Fruit fly (Drosophila melanogaster): Measurements from ENCODE around the gene CG33947.

Gene CG33947

DNA sequence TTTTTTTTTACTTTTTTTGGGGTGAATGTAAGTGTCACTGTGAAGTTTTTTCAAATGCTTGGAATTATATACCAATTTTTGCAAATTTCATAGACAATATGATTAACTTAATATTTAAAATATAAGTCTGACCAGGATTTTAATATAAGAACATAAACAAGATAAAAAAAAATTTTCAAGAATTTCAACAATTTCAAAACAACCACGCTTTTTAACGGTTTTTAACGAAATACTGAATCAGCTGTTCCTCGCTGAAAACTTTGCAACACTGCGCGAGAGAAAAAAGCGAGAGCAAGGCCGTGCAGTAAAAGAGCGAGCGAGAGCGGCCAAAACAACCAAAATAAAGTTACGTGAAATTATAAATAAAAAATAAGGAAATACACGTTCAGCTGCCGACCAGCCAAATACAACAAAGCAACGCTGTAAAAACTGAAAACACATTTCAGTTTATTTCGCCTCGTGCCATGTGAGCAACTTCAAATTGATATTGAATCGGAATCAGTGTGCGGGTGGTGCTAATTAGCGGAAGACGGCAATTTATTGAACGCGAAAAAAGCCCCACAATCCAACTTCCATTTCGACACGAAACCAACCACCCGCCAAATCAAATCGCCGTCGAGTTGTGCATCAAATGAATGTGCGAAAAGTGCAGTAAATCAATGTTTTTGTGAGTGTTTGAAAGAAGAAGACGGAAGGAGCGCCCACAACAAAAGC is at the start of gene CG33947, which contains the start of the genes CG46439 and Iyd:
Gene CG33947 (plus strand): TSS at position 302 of the 714 bp plus-strand sequence.
Gene CG46439 (minus strand): TSS at position 51 of the 714 bp plus-strand sequence.
Gene Iyd (minus strand): TSS at position 51 of the 714 bp plus-strand sequence.
- peak; percentile 92 for TF ChIP-seq CG17801 (GFP tag; optimal IDR thresholded peaks at IDR 0.05; ENCODE audit: partially characterized antibody)

DNA sequence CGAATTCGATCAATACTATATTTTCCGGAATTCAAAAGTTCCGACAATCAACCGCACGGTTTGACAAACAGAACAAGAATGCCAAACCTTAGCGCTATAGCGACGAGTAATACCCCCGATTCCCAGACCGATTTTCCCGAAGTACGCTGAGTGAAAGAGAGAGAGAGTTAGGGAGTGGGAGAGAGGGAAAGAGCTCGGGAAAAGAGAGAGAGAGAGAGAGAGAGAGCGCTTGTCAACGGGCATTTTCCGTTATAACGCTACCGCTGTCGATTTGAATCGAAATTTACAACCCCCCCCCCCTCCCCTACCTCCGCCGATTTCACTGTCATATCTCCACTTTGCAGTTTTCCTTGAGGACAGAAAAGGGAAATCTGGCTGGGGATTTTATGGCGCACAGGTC is 49.7 kb upstream of the CG33947 start:
- TF ChIP-seq CG17801 (GFP tag; optimal IDR thresholded peaks at IDR 0.05; ENCODE audit: partially characterized antibody) = peak; percentile 59

dm6 chr3L:11047877-11048276 is 48.4 kb upstream of the CG33947 start:
- peak; percentile 32 for TF ChIP-seq CG17801 (GFP tag; optimal IDR thresholded peaks at IDR 0.05; ENCODE audit: partially characterized antibody)

- peak; percentile 25 for TF ChIP-seq CG17801 (GFP tag; optimal IDR thresholded peaks at IDR 0.05; ENCODE audit: partially characterized antibody)
These were observed 46.9 kb upstream of the CG33947 start for dm6 chr3L:11049414-11049813.

DNA sequence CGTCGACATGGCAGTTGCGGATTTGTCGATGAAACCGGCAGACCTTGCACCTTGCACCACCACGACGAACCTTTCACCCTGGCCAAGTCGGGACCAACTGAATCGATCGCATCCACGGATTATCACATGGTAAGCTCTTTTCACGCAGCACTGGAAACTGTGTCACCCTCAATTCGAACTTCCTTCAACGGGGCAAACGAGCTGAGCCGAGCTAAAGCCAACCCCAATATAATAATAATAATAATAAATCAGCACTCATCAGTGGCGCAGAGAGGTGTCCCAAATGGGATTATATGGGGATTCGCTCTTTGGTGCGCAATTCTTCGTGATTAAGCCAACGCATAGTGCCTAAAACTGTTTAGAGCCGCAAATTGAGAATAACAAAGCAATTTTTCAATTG is 45.0 kb upstream of the CG33947 start, which contains the start of gene CG43693:
Gene CG43693 (minus strand): TSS at position 101 of the 400 bp plus-strand sequence.
- TF ChIP-seq CG17801 (GFP tag; optimal IDR thresholded peaks at IDR 0.05; ENCODE audit: partially characterized antibody) = no peak

dm6 chr3L:11052760-11053259 is 43.5 kb upstream of the CG33947 start:
- TF ChIP-seq CG17801 (GFP tag; optimal IDR thresholded peaks at IDR 0.05; ENCODE audit: partially characterized antibody) = no peak

dm6 chr3L:11053843-11054242 is 42.5 kb upstream of the CG33947 start, which contains the start of gene CG7888:
Gene CG7888 (plus strand): TSS chr3L:11054035.
- TF ChIP-seq CG17801 (GFP tag; optimal IDR thresholded peaks at IDR 0.05; ENCODE audit: partially characterized antibody) = no peak

DNA sequence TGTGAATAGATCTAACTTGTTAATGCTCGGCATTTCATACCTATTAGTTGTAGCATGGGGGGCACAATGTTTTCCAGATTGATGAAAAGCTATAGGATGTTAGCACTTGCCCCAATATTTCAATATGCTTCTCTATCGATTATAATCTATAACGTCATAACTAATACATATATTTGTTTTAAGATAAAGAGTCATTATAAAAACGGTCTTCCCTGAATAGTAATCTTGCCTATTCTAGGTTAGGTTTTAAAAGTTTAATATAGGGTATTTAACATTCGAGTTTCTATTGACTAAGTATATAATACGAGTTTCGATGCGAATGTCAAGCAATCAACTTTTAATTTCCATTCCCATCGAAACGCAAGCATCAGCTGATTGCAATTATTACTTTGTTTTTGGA is 35.1 kb upstream of the CG33947 start, which contains the start of the genes CG6321 and Blos2:
Gene CG6321 (minus strand): TSS at position 25 of the 400 bp plus-strand sequence.
Gene Blos2 (plus strand): TSS at position 372 of the 400 bp plus-strand sequence.
- peak; percentile 89 for TF ChIP-seq CG17801 (GFP tag; optimal IDR thresholded peaks at IDR 0.05; ENCODE audit: partially characterized antibody)

DNA sequence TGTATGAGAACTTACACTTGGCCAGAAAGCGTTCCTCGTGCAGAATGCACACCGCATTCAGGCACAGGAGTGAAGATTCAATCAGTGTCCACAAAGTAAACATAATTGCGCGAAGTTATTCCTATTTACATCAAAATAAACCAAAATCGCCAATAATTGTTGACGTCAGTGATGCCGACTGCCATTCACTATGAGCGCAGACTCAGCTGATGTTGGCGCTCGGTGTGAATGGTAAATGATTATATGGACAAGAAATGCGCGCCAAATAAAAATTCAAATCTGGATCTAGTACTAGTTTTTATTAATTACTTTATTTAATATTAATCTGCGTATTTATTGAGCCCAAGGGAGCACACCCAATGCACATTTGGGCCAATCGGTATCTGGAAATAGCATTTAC is 33.9 kb upstream of the CG33947 start, which contains the start of gene CG32069:
Gene CG32069 (minus strand): TSS at position 174 of the 400 bp plus-strand sequence.
- no peak for TF ChIP-seq CG17801 (GFP tag; optimal IDR thresholded peaks at IDR 0.05; ENCODE audit: partially characterized antibody)

- TF ChIP-seq CG17801 (GFP tag; optimal IDR thresholded peaks at IDR 0.05; ENCODE audit: partially characterized antibody) = peak; percentile 60
These were observed 31.6 kb upstream of the CG33947 start, which contains the start of the genes CG32075, CG45101 and SuUR for dm6 chr3L:11064689-11065088. Gene CG32075 (minus strand): TSS chr3L:11064941. Gene CG45101 (plus strand): TSS chr3L:11064991. Gene SuUR (plus strand): TSS chr3L:11064991.

DNA sequence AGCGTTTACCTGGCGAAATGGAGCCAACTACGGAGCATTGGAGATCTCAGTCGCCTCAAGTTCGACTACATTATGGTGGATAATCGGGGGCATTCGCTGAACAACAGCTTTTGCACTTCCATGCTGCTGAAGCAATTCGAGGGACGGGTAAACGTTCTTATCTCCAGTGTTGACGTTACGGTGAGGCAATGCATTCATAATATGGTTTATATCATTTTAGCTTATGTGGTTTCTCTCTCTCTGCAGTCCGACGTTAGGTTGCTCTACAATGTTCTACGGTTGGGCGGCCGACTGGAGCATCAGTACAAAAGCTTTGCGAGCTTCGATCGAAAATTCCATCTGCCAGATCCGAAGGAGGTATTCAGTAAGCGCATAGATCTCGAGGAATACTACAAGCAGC is 30.4 kb upstream of the CG33947 start:
- no peak for TF ChIP-seq CG17801 (GFP tag; optimal IDR thresholded peaks at IDR 0.05; ENCODE audit: partially characterized antibody)

DNA sequence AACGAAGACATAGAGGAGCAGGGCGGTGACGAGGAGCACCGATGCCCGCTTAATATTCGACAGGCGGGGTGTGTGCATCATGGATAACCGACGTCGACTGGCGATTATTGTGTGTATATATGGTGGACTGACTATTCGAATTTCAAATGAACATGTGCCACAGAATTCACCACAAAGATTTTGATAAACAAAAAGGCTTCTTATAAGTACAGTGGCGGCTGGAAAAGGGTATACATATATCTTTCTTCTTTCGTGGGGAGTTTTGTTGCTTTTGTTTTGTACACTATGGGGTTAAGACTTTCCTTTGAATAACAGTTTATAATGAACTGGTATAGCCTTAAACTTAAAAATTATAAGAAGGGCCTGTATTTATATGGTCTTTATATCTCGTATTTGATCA is 26.5 kb upstream of the CG33947 start, which contains the start of gene CG6310:
Gene CG6310 (minus strand): TSS at position 101 of the 400 bp plus-strand sequence.
- no peak for TF ChIP-seq CG17801 (GFP tag; optimal IDR thresholded peaks at IDR 0.05; ENCODE audit: partially characterized antibody)

- peak; percentile 48 for TF ChIP-seq CG17801 (GFP tag; optimal IDR thresholded peaks at IDR 0.05; ENCODE audit: partially characterized antibody)
These were observed 25.9 kb upstream of the CG33947 start, which contains the start of gene Mocs1 for dm6 chr3L:11070372-11070854. Gene Mocs1 (plus strand): TSS chr3L:11070526.

DNA sequence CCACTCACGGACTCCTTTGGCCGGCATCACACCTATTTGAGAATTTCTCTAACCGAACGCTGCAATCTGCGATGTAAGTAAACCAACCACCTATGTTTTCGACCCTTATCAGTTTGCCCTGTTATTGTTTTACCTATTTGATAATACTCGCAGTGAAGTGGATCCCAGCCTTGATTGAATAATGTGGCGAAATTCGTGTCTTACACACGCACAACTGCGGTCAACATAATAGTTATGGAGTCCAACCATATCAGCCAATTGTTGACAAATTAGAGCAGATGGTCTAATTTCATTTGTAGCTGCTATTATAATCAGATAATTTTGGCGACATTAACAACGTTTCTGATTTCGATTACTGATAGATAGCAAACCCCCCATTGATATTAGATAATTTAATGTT is 25.2 kb upstream of the CG33947 start:
- TF ChIP-seq CG17801 (GFP tag; optimal IDR thresholded peaks at IDR 0.05; ENCODE audit: partially characterized antibody) = no peak

dm6 chr3L:11074043-11074853 is 22.0 kb upstream of the CG33947 start, which contains the start of the genes Pfdn2 and Noc1:
Gene Pfdn2 (minus strand): TSS chr3L:11074388.
Gene Noc1 (plus strand): TSS chr3L:11074769.
- TF ChIP-seq CG17801 (GFP tag; optimal IDR thresholded peaks at IDR 0.05; ENCODE audit: partially characterized antibody) = no peak
